Worm (Caenorhabditis elegans) whole organism, young adult: ENCODE results near the gene F59E12.1.

Experiments
- B0019.2 ChIP-seq: fragments of 200-800 bp; sonication (Bioruptor generic); conservative IDR thresholded peaks from 2 replicates; pipeline ENCODE4 v1.3.6; 2022; ENCODE audit warnings: missing genetic modification reagents, missing genetic modification characterization, missing compliant biosample characterization
- C06A6.2 ChIP-seq: fragments of 200-800 bp; sonication (Bioruptor generic); conservative IDR thresholded peaks from 2 replicates; pipeline ENCODE4 v1.3.6; 2022; ENCODE audit warnings: missing genetic modification characterization, missing compliant biosample characterization
- C17E4.6 ChIP-seq: fragments of 200-800 bp; sonication (Bioruptor generic); IDR thresholded peaks from 2 replicates; pipeline ENCODE4 v1.3.6; 2022; ENCODE audit warnings: missing genetic modification reagents, missing genetic modification characterization, missing compliant biosample characterization
- F23B12.7 ChIP-seq: sonication (generic microtip); optimal IDR thresholded peaks from 2 replicates; lab custom pipeline; 2017; ENCODE audit warnings: missing genetic modification characterization, mild to moderate bottlenecking, missing compliant biosample characterization, antibody characterized with exemption, moderate library complexity; ENCODE audit not compliant: insufficient read depth
- F33H1.4 ChIP-seq: fragments of 200-800 bp; sonication (Bioruptor generic); IDR thresholded peaks from 2 replicates; pipeline ENCODE4 v1.3.6; 2022; ENCODE audit warnings: missing genetic modification reagents, missing genetic modification characterization, missing compliant biosample characterization
- F49E8.2 ChIP-seq: sonication (generic microtip); optimal IDR thresholded peaks from 3 replicates; lab custom pipeline; 2017; ENCODE audit warnings: missing genetic modification characterization, mild to moderate bottlenecking, missing compliant biosample characterization, antibody characterized with exemption, moderate library complexity; ENCODE audit not compliant: insufficient read depth
- F57C9.4 ChIP-seq: sonication (generic microtip); optimal IDR thresholded peaks from 2 replicates; lab custom pipeline; 2017; ENCODE audit warnings: mild to moderate bottlenecking, missing genetic modification characterization, missing compliant biosample characterization
- T07F8.4 ChIP-seq: sonication (generic microtip); optimal IDR thresholded peaks from 2 replicates; lab custom pipeline; 2016; ENCODE audit warnings: mild to moderate bottlenecking, missing genetic modification characterization, moderate library complexity, missing compliant biosample characterization
- T26A5.8 ChIP-seq: sonication (generic microtip); optimal IDR thresholded peaks from 2 replicates; lab custom pipeline; 2016; ENCODE audit warnings: missing genetic modification characterization, missing compliant biosample characterization
- Y53F4B.3 ChIP-seq: fragments of 200-800 bp; sonication (Bioruptor generic); IDR thresholded peaks from 2 replicates; pipeline ENCODE4 v1.3.6; 2022; ENCODE audit warnings: missing genetic modification reagents, missing genetic modification characterization, missing compliant biosample characterization
- aptf-2 ChIP-seq: fragments of 200-800 bp; sonication (Bioruptor generic); conservative IDR thresholded peaks from 2 replicates; pipeline ENCODE4 v1.3.6; 2022; ENCODE audit warnings: missing genetic modification reagents, missing genetic modification characterization, missing compliant biosample characterization
- attf-6 ChIP-seq: fragments of 200-800 bp; sonication (Bioruptor generic); IDR thresholded peaks from 2 replicates; pipeline ENCODE4 v1.3.6; 2022; ENCODE audit warnings: missing genetic modification reagents, missing genetic modification characterization, missing compliant biosample characterization
- bed-1 ChIP-seq: fragments of 200-800 bp; sonication (Bioruptor generic); IDR thresholded peaks from 2 replicates; pipeline ENCODE4 v1.3.6; 2022; ENCODE audit warnings: missing genetic modification reagents, missing genetic modification characterization, missing compliant biosample characterization
- ceh-100 ChIP-seq: fragments of 200-800 bp; sonication (Bioruptor generic); IDR thresholded peaks from 2 replicates; pipeline ENCODE4 v1.3.6; 2022; ENCODE audit warnings: missing genetic modification reagents, missing genetic modification characterization, missing compliant biosample characterization
- ceh-27 ChIP-seq: fragments of 200-800 bp; sonication (Bioruptor generic); optimal IDR thresholded peaks from 2 replicates; lab custom pipeline; 2018; ENCODE audit warnings: mild to moderate bottlenecking, missing genetic modification characterization, moderate library complexity, missing compliant biosample characterization
- ceh-40 ChIP-seq: fragments of 200-800 bp; sonication (Bioruptor generic); IDR thresholded peaks from 2 replicates; pipeline ENCODE4 v1.3.6; 2022; ENCODE audit warnings: missing genetic modification characterization, missing compliant biosample characterization
- chd-7 ChIP-seq: sonication (generic microtip); optimal IDR thresholded peaks from 2 replicates; lab custom pipeline; 2016; ENCODE audit warnings: mild to moderate bottlenecking, missing genetic modification characterization, moderate library complexity, missing compliant biosample characterization
- dox-1 ChIP-seq: fragments of 200-800 bp; sonication (Bioruptor generic); IDR thresholded peaks from 2 replicates; pipeline ENCODE4 v1.3.6; 2022; ENCODE audit warnings: missing genetic modification reagents, missing genetic modification characterization, missing compliant biosample characterization
- dpff-1 ChIP-seq: sonication (generic microtip); optimal IDR thresholded peaks from 2 replicates; lab custom pipeline; 2017; ENCODE audit warnings: mild to moderate bottlenecking, missing genetic modification characterization, missing compliant biosample characterization
- dpl-1 ChIP-seq: fragments of 150-350 bp; optimal IDR thresholded peaks from 2 replicates; lab custom pipeline; 2014; ENCODE audit warnings: missing biosample characterization, missing genetic modification reagents, missing genetic modification characterization
- egl-18 ChIP-seq: fragments of 200-800 bp; sonication (Bioruptor generic); IDR thresholded peaks from 2 replicates; pipeline ENCODE4 v1.3.6; 2022; ENCODE audit warnings: missing genetic modification reagents, missing genetic modification characterization, missing compliant biosample characterization
- ekl-4 ChIP-seq: fragments of 200-800 bp; sonication (Bioruptor generic); IDR thresholded peaks from 2 replicates; pipeline ENCODE4 v1.3.6; 2022; ENCODE audit warnings: missing genetic modification reagents, missing genetic modification characterization, missing compliant biosample characterization
- him-1 ChIP-seq: sonication (generic microtip); optimal IDR thresholded peaks from 2 replicates; lab custom pipeline; 2016; ENCODE audit warnings: missing genotype, missing genetic modification reagents, missing genetic modification characterization, missing compliant biosample characterization
- hlh-26 ChIP-seq: fragments of 200-800 bp; sonication (Bioruptor generic); conservative IDR thresholded peaks from 2 replicates; pipeline ENCODE4 v1.3.6; 2022; ENCODE audit warnings: missing genetic modification reagents, missing genetic modification characterization, missing compliant biosample characterization
- hsf-1 ChIP-seq: fragments of 200-800 bp; sonication (Bioruptor generic); IDR thresholded peaks from 2 replicates; pipeline ENCODE4 v1.3.6; 2022; ENCODE audit warnings: missing genetic modification reagents, missing genetic modification characterization, missing compliant biosample characterization
- let-607 ChIP-seq, 2 experiments: fragments of 200-800 bp in 1 of 2; sonication (Bioruptor generic) in 1 of 2; sonication (generic microtip) in 1 of 2; optimal IDR thresholded peaks; 2 replicates each; lab custom pipeline; 2016 to 2018; ENCODE audit warnings: mild to moderate bottlenecking in 2 of 2, missing compliant biosample characterization in 2 of 2, missing genetic modification characterization in 2 of 2, moderate library complexity in 2 of 2, missing genotype in 1 of 2
- lin-35 ChIP-seq, 3 experiments: fragments of 150-350 bp in 2 of 3; sonication (generic microtip) in 1 of 3; optimal IDR thresholded peaks; 2 replicates each; lab custom pipeline; 2014 to 2018; ENCODE audit warnings: missing biosample characterization in 3 of 3, missing genetic modification characterization in 3 of 3, missing genetic modification reagents in 3 of 3
- lin-40 ChIP-seq: sonication (generic microtip); optimal IDR thresholded peaks from 2 replicates; lab custom pipeline; 2016; ENCODE audit warnings: missing genetic modification characterization, mild to moderate bottlenecking, missing compliant biosample characterization, missing genotype, missing genetic modification reagents
- madf-10 ChIP-seq: sonication (generic microtip); optimal IDR thresholded peaks from 2 replicates; lab custom pipeline; 2016; ENCODE audit warnings: mild to moderate bottlenecking, missing genetic modification characterization, missing compliant biosample characterization
- madf-3 ChIP-seq: fragments of 200-800 bp; sonication (Bioruptor generic); IDR thresholded peaks from 2 replicates; pipeline ENCODE4 v1.3.6; 2022; ENCODE audit warnings: missing genetic modification reagents, missing genetic modification characterization, missing compliant biosample characterization
- madf-6 ChIP-seq: fragments of 200-800 bp; sonication (Bioruptor generic); IDR thresholded peaks from 2 replicates; pipeline ENCODE4 v1.3.6; 2022; ENCODE audit warnings: missing genetic modification reagents, missing genetic modification characterization, missing compliant biosample characterization
- mcd-1 ChIP-seq: fragments of 200-800 bp; sonication (Bioruptor generic); IDR thresholded peaks from 2 replicates; pipeline ENCODE4 v1.3.6; 2022; ENCODE audit warnings: missing genetic modification reagents, missing genetic modification characterization, missing compliant biosample characterization
- nfya-1 ChIP-seq: sonication (generic microtip); optimal IDR thresholded peaks from 2 replicates; lab custom pipeline; 2017; ENCODE audit warnings: antibody characterized with exemption, missing compliant biosample characterization, missing genetic modification characterization, borderline replicate concordance; ENCODE audit not compliant: insufficient read depth
- nfyb-1 ChIP-seq: fragments of 200-800 bp; sonication (Bioruptor generic); IDR thresholded peaks from 2 replicates; pipeline ENCODE4 v1.3.6; 2022; ENCODE audit warnings: missing genetic modification reagents, missing genetic modification characterization, missing compliant biosample characterization
- nhr-179 ChIP-seq: sonication (generic microtip); optimal IDR thresholded peaks from 2 replicates; lab custom pipeline; 2016; ENCODE audit warnings: mild to moderate bottlenecking, missing genetic modification characterization, missing compliant biosample characterization
- rec-8 ChIP-seq, 2 experiments: sonication (generic microtip); optimal IDR thresholded peaks; 2 replicates each; lab custom pipeline; 2016; ENCODE audit warnings: mild to moderate bottlenecking in 2 of 2, missing genetic modification characterization in 2 of 2, missing genetic modification reagents in 2 of 2, missing genotype in 2 of 2, missing biosample characterization in 1 of 2, missing compliant biosample characterization in 1 of 2, moderate library complexity in 1 of 2
- snpc-1.3 ChIP-seq: sonication (generic microtip); optimal IDR thresholded peaks from 2 replicates; lab custom pipeline; 2017; ENCODE audit warnings: missing genetic modification characterization, mild to moderate bottlenecking, missing compliant biosample characterization, antibody characterized with exemption, moderate library complexity, missing genotype, missing genetic modification reagents; ENCODE audit not compliant: insufficient read depth
- snpc-3.4 ChIP-seq: sonication (generic microtip); optimal IDR thresholded peaks from 2 replicates; lab custom pipeline; 2017; ENCODE audit warnings: missing genetic modification characterization, mild to moderate bottlenecking, missing compliant biosample characterization, antibody characterized with exemption, moderate library complexity, missing genotype, missing genetic modification reagents
- tbp1 ChIP-seq: fragments of 200-800 bp; sonication (Bioruptor generic); optimal IDR thresholded peaks from 2 replicates; lab custom pipeline; 2018; ENCODE audit warnings: mild to moderate bottlenecking, missing genetic modification characterization, missing compliant biosample characterization
- tbx-9 ChIP-seq: sonication (generic microtip); optimal IDR thresholded peaks from 2 replicates; lab custom pipeline; 2016; ENCODE audit warnings: borderline replicate concordance, missing genetic modification characterization, inconsistent platforms, missing compliant biosample characterization
- unc-130 ChIP-seq: sonication (generic microtip); optimal IDR thresholded peaks from 2 replicates; lab custom pipeline; 2016; ENCODE audit warnings: missing genetic modification reagents, missing genetic modification characterization, missing compliant biosample characterization
- xnd-1 ChIP-seq: sonication (generic microtip); optimal IDR thresholded peaks from 2 replicates; lab custom pipeline; 2016; ENCODE audit warnings: missing genotype, missing genetic modification reagents, missing genetic modification characterization, missing compliant biosample characterization
- zfh-2 ChIP-seq: fragments of 200-800 bp; sonication (Bioruptor generic); conservative IDR thresholded peaks from 2 replicates; pipeline ENCODE4 v1.3.6; 2022; ENCODE audit warnings: missing genetic modification reagents, missing genetic modification characterization, missing compliant biosample characterization
- ztf-26 ChIP-seq: sonication (generic microtip); optimal IDR thresholded peaks from 2 replicates; lab custom pipeline; 2017; ENCODE audit warnings: missing genetic modification characterization, missing compliant biosample characterization

F59E12.1 gene

DNA sequence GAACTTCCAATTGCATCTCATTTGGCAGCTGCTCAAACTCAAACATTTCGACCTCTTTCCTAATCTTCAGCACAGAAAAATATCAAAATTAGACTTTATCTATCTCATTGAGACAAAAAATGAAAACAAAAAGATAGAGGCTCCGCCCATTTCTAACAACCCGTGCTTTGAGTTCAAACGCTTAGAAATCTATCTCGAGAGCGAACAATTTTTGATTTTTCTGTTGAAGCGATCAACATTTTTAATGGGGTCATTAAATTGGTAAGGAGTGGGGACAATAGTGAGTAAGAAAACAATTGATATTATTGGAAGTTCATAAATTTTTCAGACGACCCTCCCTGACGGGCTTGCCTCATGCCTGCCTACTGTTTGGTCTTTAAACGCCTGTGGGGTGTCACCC is 44.6 kb downstream of the F59E12.1 start, which contains the start of the genes C25H3.10 and C25H3.1:
Gene C25H3.10 (minus strand): TSS at position 101 of the 400 bp plus-strand sequence.
Gene C25H3.1 (plus strand): TSS at position 203 of the 400 bp plus-strand sequence.
- TF ChIP-seq F23B12.7 (no peak), unc-130 (GFP tag; lab: Kevin White, UChicago) (no peak), nfyb-1 (no peak), B0019.2 (GFP tag; lab: Robert Waterston, UW) (no peak), ceh-100 (no peak), egl-18 (GFP tag; lab: Robert Waterston, UW) (no peak), T07F8.4 (tag; lab: Kevin White, UChicago) (no peak)

DNA sequence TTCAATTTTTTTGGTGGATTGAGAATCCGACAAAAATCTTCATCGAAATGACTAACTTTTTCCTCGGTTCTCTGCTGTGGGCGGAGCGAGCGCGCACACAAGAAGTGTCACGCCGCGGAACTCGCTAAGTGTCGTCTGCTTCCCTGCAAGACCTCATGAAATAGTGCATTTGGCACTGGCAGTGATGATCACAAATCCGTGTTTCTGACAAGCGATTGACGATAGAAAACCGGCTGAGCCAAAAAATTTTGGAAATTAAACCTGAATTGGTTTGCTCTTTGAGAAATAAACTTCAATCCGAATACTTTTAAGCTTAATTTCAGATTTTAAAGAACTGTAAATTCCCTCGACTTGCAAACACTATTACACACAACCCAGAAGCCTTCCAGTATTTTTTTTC is 47.2 kb downstream of the F59E12.1 start:
- peak; percentile 64 for TF ChIP-seq F49E8.2 (tag; lab: Kevin White, UChicago)
- no peak for TF ChIP-seq dpl-1 (GFP tag; lab: Kevin White, UChicago)
- no peak for TF ChIP-seq T26A5.8 (tag; lab: Kevin White, UChicago)
- peak; percentile 47; the same call in 1 of the 2 replicates for TF ChIP-seq ekl-4 (GFP tag; lab: Robert Waterston, UW)
- peak; percentile 23 for TF ChIP-seq chd-7 (tag; lab: Kevin White, UChicago)
- no peak for TF ChIP-seq ceh-100
- TF ChIP-seq nhr-179 (tag; lab: Kevin White, UChicago): no peak
- no peak for TF ChIP-seq bed-1 (GFP tag; lab: Robert Waterston, UW)
- no peak for TF ChIP-seq dpff-1
- TF ChIP-seq madf-10 (tag; lab: Kevin White, UChicago): no peak
- TF ChIP-seq xnd-1 (tag; lab: Kevin White, UChicago): peak; percentile 32
- TF ChIP-seq F23B12.7: peak; percentile 39
- TF ChIP-seq nfyb-1: peak; percentile 53
- TF ChIP-seq F33H1.4 (GFP tag; lab: Robert Waterston, UW): peak; percentile 49; the same call in 1 of the 2 replicates
- TF ChIP-seq ceh-27 (GFP tag; lab: Kevin White, UChicago): peak; percentile 9
- TF ChIP-seq rec-8 (tag; optimal IDR thresholded peaks at IDR 0.05; lab: Kevin White, UChicago): peak in 1 of 2 experiments; percentile 3
- TF ChIP-seq him-1 (tag; lab: Kevin White, UChicago): peak; percentile 88
- peak; percentile 92 for TF ChIP-seq snpc-3.4 (tag; lab: Kevin White, UChicago)
- TF ChIP-seq attf-6: peak; percentile 89; the same call in 1 of the 2 replicates
- TF ChIP-seq let-607 (tag; optimal IDR thresholded peaks at IDR 0.05; lab: Kevin White, UChicago): no peak
- no peak for TF ChIP-seq aptf-2 (GFP tag; lab: Robert Waterston, UW)
- TF ChIP-seq nfya-1: no peak
- TF ChIP-seq hlh-26 (GFP tag; lab: Robert Waterston, UW): no peak
- peak in 1 of 3 experiments; percentile 15 for TF ChIP-seq lin-35 (GFP tag; optimal IDR thresholded peaks at IDR 0.05; lab: Kevin White, UChicago)
- peak; percentile 68 for TF ChIP-seq dox-1
- no peak; the same call in 1 of the 2 replicates for TF ChIP-seq zfh-2
- TF ChIP-seq mcd-1 (GFP tag; lab: Robert Waterston, UW): peak; percentile 77
- TF ChIP-seq ztf-26 (tag; lab: Kevin White, UChicago): no peak
- peak; percentile 63 for TF ChIP-seq madf-6 (GFP tag; lab: Robert Waterston, UW)
- TF ChIP-seq unc-130 (GFP tag; lab: Kevin White, UChicago): no peak
- peak; percentile 49 for TF ChIP-seq lin-40 (tag; lab: Kevin White, UChicago)
- TF ChIP-seq F57C9.4 (tag; lab: Kevin White, UChicago): no peak
- TF ChIP-seq C17E4.6 (GFP tag; lab: Robert Waterston, UW): no peak; the same call in 1 of the 2 replicates
- TF ChIP-seq tbp1 (GFP tag; lab: Kevin White, UChicago): peak; percentile 78
- no peak for TF ChIP-seq Y53F4B.3 (GFP tag; lab: Robert Waterston, UW)
- TF ChIP-seq C06A6.2: no peak
- TF ChIP-seq madf-3 (GFP tag; lab: Robert Waterston, UW): 0 out of 2 replicates have a peak, but pooled peaks have one; percentile 13
- TF ChIP-seq ceh-40 (GFP tag; lab: Robert Waterston, UW): no peak
- no peak for TF ChIP-seq tbx-9
- peak; percentile 78 for TF ChIP-seq snpc-1.3
- 0 out of 2 replicates have a peak, but pooled peaks have one; percentile 20 for TF ChIP-seq hsf-1 (GFP tag; lab: Robert Waterston, UW)
